Fruit fly (Drosophila melanogaster) whole organism, pupa: ENCODE measurements around the gene CAHbeta.

Experiments
- CG10348 ChIP-seq: fragments of 200-800 bp; sonication (Bioruptor generic); IDR thresholded peaks from 2 replicates; pipeline ENCODE4 v1.3.6; 2022; ENCODE audit warnings: missing biosample characterization, missing genetic modification characterization
- CG12605 ChIP-seq: fragments of 200-800 bp; sonication (Bioruptor generic); IDR thresholded peaks from 2 replicates; pipeline ENCODE4 v1.3.6; 2022; ENCODE audit warnings: missing biosample characterization, missing genetic modification characterization
- CG13204 ChIP-seq: fragments of 200-800 bp; sonication (Bioruptor generic); optimal IDR thresholded peaks from 2 replicates; lab custom pipeline; 2018; ENCODE audit warnings: missing biosample characterization, mild to moderate bottlenecking, missing genetic modification characterization, moderate library complexity
- CG14655 ChIP-seq: fragments of 200-800 bp; sonication (Bioruptor generic); optimal IDR thresholded peaks from 3 replicates; lab custom pipeline; 2017; ENCODE audit warnings: mild to moderate bottlenecking, missing biosample characterization, missing genetic modification reagents, missing genetic modification characterization
- CG15710 ChIP-seq: fragments of 200-800 bp; sonication (Bioruptor generic); optimal IDR thresholded peaks from 2 replicates; lab custom pipeline; 2018; ENCODE audit warnings: missing biosample characterization, mild to moderate bottlenecking, missing genetic modification characterization, moderate library complexity
- CG17806 ChIP-seq: fragments of 200-800 bp; sonication (Bioruptor generic); optimal IDR thresholded peaks from 2 replicates; lab custom pipeline; 2018; ENCODE audit warnings: missing biosample characterization, mild to moderate bottlenecking, missing genetic modification characterization, moderate library complexity
- CG32121 ChIP-seq: fragments of 200-800 bp; sonication (Bioruptor generic); IDR thresholded peaks from 2 replicates; pipeline ENCODE4 v1.3.6; 2022; ENCODE audit warnings: missing biosample characterization, missing genetic modification characterization
- CG34367 ChIP-seq: fragments of 200-800 bp; sonication (Bioruptor generic); optimal IDR thresholded peaks from 2 replicates; lab custom pipeline; 2018; ENCODE audit warnings: missing biosample characterization, mild to moderate bottlenecking, missing genetic modification characterization
- CG4496 ChIP-seq: fragments of 200-800 bp; sonication (Bioruptor generic); IDR thresholded peaks from 3 replicates; pipeline ENCODE4 v1.3.6; 2022; ENCODE audit warnings: missing biosample characterization, missing genetic modification characterization
- CG8159 ChIP-seq: fragments of 200-800 bp; sonication (Bioruptor generic); optimal IDR thresholded peaks from 3 replicates; lab custom pipeline; 2018; ENCODE audit warnings: missing biosample characterization, mild to moderate bottlenecking, missing genetic modification characterization, moderate library complexity
- CG8301 ChIP-seq: fragments of 200-800 bp; sonication (Bioruptor generic); optimal IDR thresholded peaks from 2 replicates; lab custom pipeline; 2018; ENCODE audit warnings: missing biosample characterization, mild to moderate bottlenecking, missing genetic modification characterization
- CG9948 ChIP-seq: fragments of 200-800 bp; sonication (Bioruptor generic); optimal IDR thresholded peaks from 2 replicates; lab custom pipeline; 2018; ENCODE audit warnings: missing biosample characterization, mild to moderate bottlenecking, missing genetic modification characterization, moderate library complexity
- D1 ChIP-seq: fragments of 200-800 bp; sonication (Bioruptor generic); optimal IDR thresholded peaks from 2 replicates; lab custom pipeline; 2018; ENCODE audit warnings: missing biosample characterization, mild to moderate bottlenecking, missing genetic modification characterization, moderate library complexity
- EcR ChIP-seq: fragments of 200-800 bp; sonication (Bioruptor generic); optimal IDR thresholded peaks from 3 replicates; lab custom pipeline; 2019; ENCODE audit warnings: missing biosample characterization, missing genetic modification characterization, mild to moderate bottlenecking, moderate library complexity, missing genetic modification reagents
- Ets98B ChIP-seq: fragments of 200-800 bp; sonication (Bioruptor generic); IDR thresholded peaks from 2 replicates; pipeline ENCODE4 v1.3.6; 2022; ENCODE audit warnings: missing biosample characterization, missing genetic modification characterization
- Pif1A ChIP-seq: fragments of 200-800 bp; sonication (Bioruptor generic); optimal IDR thresholded peaks from 3 replicates; lab custom pipeline; 2016; ENCODE audit warnings: missing biosample characterization, missing genetic modification characterization
- Pif1B ChIP-seq: fragments of 200-800 bp; sonication (Bioruptor generic); optimal IDR thresholded peaks from 3 replicates; lab custom pipeline; 2016; ENCODE audit warnings: missing biosample characterization, missing genetic modification characterization
- Snoo ChIP-seq: fragments of 200-800 bp; sonication (Bioruptor generic); optimal IDR thresholded peaks from 3 replicates; lab custom pipeline; 2017; ENCODE audit warnings: missing biosample characterization, mild to moderate bottlenecking, missing genetic modification characterization, inconsistent platforms
- fd96Ca ChIP-seq: fragments of 200-800 bp; sonication (Bioruptor generic); IDR thresholded peaks from 3 replicates; pipeline ENCODE4 v1.3.6; 2022; ENCODE audit warnings: missing biosample characterization, missing genetic modification characterization
- gl ChIP-seq: fragments of 200-800 bp; sonication (Bioruptor generic); optimal IDR thresholded peaks from 2 replicates; lab custom pipeline; 2018; ENCODE audit warnings: missing biosample characterization, mild to moderate bottlenecking, missing genetic modification characterization
- rn ChIP-seq: fragments of 200-800 bp; sonication (Bioruptor generic); IDR thresholded peaks from 2 replicates; pipeline ENCODE4 v1.3.6; 2022; ENCODE audit warnings: missing biosample characterization, missing genetic modification characterization

Gene CAHbeta

DNA sequence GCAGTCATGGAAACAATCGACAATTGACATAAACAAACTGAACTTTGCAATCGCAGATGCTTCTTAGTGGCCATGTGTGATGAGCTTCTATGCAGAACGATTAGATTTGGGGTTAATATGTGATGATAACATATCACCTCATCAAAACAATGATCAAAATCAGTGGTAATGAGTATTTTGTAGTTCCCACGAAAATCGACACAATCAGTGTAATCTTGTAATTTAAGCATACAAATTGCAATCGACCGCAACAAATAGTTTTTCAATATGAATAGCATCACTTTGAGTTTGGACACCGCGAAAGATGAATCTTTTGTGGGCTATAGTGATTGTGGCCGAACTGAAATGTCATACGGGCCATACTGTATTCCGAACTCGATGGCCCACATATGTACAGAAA lies 16.7 kb downstream of the CAHbeta start, which contains the start of gene CG11977:
CG11977 (plus strand) TSS at position 301 of the 400 bp plus-strand sequence.
- no peak for TF ChIP-seq CG8301 (tag; lab: Kevin White, UChicago)

DNA sequence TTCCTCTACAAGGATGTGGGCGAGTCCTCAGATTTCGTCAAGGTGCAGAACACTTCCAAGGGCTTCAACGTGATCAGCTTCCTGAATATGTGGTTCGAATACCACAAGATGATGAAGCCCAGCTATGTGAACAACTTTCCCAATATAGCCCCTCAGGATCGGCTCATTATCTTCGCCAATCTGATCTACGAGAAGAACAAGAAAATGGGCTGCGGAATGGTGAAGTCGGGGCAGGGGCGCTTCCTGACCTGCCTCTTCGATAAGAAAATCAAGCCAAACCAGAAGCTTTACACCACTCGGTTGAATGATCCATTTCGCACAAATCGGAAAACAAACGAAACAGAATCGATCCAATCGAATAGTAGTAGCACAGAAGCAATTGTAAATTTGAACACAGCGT lies 17.6 kb downstream of the CAHbeta start:
- TF ChIP-seq fd96Ca (GFP tag; lab: Robert Waterston, UW): no peak
- TF ChIP-seq, all 21 proteins: peak for 0

DNA sequence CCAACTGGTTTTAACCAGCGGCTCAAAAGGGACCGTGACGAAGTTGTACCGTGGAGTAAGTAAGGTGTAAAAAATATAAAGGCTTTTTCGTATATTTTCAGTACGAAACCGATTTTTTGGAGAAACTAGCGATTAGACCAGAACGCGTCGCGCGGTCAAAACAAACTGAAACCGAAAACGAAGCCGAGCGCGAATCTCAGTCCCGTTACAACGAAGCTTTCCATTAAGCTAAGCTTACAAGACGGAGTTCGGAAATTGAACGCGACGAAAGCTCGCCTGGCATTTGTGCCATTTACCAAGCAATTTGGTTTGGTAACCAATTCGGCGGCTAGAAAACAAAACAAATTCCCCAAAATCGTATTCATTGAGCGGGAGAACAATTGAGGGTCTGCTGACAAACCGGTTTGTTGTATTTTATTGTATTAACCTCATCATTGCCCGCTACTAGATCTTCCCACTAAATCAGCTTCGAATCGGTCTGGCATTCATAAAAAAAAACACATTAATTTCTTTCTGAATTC lies 21.1 kb downstream of the CAHbeta start:
- no peak for TF ChIP-seq CG10348
- TF ChIP-seq CG9948 (tag; lab: Kevin White, UChicago): no peak
- TF ChIP-seq CG8301 (tag; lab: Kevin White, UChicago): no peak
- no peak for TF ChIP-seq Snoo (tag; lab: Kevin White, UChicago)
- TF ChIP-seq CG4496 (GFP tag; lab: Robert Waterston, UW): 0 out of 3 replicates have a peak, but pooled peaks have one; percentile 6
- TF ChIP-seq CG34367 (tag; lab: Kevin White, UChicago): no peak
- TF ChIP-seq EcR (GFP tag; lab: Kevin White, UChicago): no peak

DNA sequence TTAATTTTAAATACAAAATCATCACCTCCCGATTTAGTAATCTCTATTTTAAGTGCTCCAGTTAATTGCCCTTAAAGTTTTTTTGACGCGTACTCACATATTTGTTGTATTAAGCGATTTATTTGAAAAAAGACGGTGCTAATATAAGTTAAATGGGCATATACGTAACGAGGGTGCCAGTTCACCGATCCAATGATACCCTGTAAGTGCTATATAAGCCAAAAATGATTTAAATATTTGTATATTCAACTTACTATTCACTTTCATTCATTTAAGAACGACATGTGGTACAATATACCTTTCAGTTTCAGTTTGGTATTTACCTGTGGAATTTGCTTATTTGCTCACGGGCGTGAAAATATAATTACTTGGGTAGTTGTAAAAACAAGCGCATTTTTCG lies 21.9 kb downstream of the CAHbeta start:
- no peak for TF ChIP-seq CG4496 (GFP tag; lab: Robert Waterston, UW)
- TF ChIP-seq CG8159 (tag; lab: Kevin White, UChicago): no peak
- no peak for TF ChIP-seq CG32121 (GFP tag; lab: Robert Waterston, UW)
- TF ChIP-seq CG8301 (tag; lab: Kevin White, UChicago): no peak
- no peak for TF ChIP-seq CG34367 (tag; lab: Kevin White, UChicago)
- TF ChIP-seq Snoo (tag; lab: Kevin White, UChicago): no peak
- no peak for TF ChIP-seq EcR (GFP tag; lab: Kevin White, UChicago)
- TF ChIP-seq gl (tag; lab: Kevin White, UChicago): no peak
- no peak for TF ChIP-seq CG9948 (tag; lab: Kevin White, UChicago)

DNA sequence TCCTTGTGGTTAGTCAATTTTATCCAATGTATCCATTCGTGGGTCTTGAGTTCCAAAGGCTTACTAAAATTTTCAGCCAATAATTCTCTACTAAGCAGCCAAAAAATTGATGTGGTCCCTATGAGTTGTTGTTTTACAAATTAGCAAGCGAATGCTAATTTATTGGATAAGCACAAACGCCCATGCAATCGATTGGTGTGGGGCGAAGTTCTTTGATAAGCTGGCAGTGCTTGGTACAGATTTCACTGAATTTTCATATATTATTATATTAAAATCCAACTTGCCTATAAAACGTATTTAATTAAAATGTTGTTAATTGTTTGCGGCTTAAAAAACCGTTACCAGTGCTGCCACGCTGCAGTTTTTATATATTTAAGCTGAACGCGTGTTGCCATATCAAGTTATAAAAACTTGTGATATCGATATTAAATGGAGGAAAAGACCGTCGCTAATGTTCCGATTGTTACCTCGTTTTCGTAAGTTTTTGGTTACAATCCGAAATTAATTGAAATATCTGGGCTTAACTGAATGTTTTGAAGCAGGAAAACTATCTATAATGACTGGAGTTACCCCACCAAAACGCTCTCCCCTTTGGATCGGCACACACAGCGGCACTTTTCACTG lies 23.1 kb downstream of the CAHbeta start, which contains the start of the genes CG31100 and CG11980:
CG31100 (minus strand) TSS at position 51 of the 624 bp plus-strand sequence.
CG11980 (plus strand) TSS at position 418 of the 624 bp plus-strand sequence.
- no peak for TF ChIP-seq CG8301 (tag; lab: Kevin White, UChicago)
- TF ChIP-seq EcR (GFP tag; lab: Kevin White, UChicago): no peak
- TF ChIP-seq CG13204 (GFP tag; lab: Kevin White, UChicago): no peak
- TF ChIP-seq CG34367 (tag; lab: Kevin White, UChicago): no peak
- no peak for TF ChIP-seq CG32121 (GFP tag; lab: Robert Waterston, UW)
- no peak for TF ChIP-seq CG14655 (GFP tag; lab: Kevin White, UChicago)
- TF ChIP-seq Pif1B: no peak
- TF ChIP-seq gl (tag; lab: Kevin White, UChicago): no peak
- no peak for TF ChIP-seq CG17806
- TF ChIP-seq D1 (tag; lab: Kevin White, UChicago): no peak
- TF ChIP-seq CG12605 (GFP tag; lab: Robert Waterston, UW): no peak
- TF ChIP-seq, all 21 proteins: peak for 0

DNA sequence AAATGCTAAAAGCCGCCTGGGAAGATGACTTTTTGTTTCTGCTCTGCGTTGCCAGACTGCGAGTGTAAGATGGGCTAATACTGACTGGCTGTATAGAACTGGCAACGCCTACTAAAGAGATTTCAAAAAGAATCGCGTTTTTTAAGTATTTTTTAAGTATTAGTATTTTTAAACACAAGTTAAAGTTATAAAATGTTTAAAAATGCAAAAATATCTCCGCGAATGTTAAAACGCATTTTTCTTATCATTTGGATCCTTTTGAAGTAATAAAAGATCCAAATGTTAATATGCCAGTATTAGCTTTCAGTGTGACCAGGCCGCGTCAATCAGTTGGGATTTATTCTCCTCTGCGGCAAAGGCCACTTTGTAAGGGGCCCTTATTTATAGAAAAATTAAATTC lies 25.5 kb downstream of the CAHbeta start, which contains the start of the genes Prosbeta3 and Iru:
Prosbeta3 (minus strand) TSS at position 98 of the 400 bp plus-strand sequence.
Iru (plus strand) TSS at position 328 of the 400 bp plus-strand sequence.
- TF ChIP-seq CG4496 (GFP tag; lab: Robert Waterston, UW) (0 out of 3 replicates have a peak, but pooled peaks have one; percentile 7), D1 (tag; lab: Kevin White, UChicago) (no peak)
- TF ChIP-seq, all 21 proteins: peak for 1

DNA sequence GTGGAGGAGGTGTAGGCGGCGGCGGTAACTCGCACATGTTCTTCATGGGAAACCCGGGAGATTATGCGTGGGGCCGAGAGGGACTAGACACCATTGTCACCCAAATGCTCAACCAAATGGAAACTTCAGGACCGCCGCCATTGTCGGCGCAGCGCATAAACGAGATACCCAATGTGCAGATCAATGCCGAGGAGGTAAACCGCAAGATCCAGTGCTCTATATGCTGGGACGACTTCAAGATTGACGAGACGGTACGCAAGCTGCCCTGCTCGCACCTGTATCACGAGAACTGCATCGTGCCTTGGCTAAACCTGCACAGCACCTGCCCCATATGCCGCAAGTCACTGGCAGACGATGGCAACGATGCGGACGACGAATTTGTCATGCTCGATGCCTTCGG lies 26.6 kb downstream of the CAHbeta start:
- TF ChIP-seq CG13204 (GFP tag; lab: Kevin White, UChicago) (no peak), CG8159 (tag; lab: Kevin White, UChicago) (no peak), CG8301 (tag; lab: Kevin White, UChicago) (no peak), rn (GFP tag; lab: Robert Waterston, UW) (no peak), CG12605 (GFP tag; lab: Robert Waterston, UW) (no peak), CG34367 (tag; lab: Kevin White, UChicago) (no peak), Pif1B (no peak), CG32121 (GFP tag; lab: Robert Waterston, UW) (no peak), gl (tag; lab: Kevin White, UChicago) (no peak), CG15710 (tag; lab: Kevin White, UChicago) (no peak), Ets98B (GFP tag; lab: Robert Waterston, UW) (no peak), CG14655 (GFP tag; lab: Kevin White, UChicago) (no peak), CG4496 (GFP tag; lab: Robert Waterston, UW) (no peak), fd96Ca (GFP tag; lab: Robert Waterston, UW) (no peak), CG9948 (tag; lab: Kevin White, UChicago) (no peak), CG10348 (no peak), Pif1A (GFP tag; lab: Kevin White, UChicago) (no peak), Snoo (tag; lab: Kevin White, UChicago) (no peak), D1 (tag; lab: Kevin White, UChicago) (no peak), EcR (GFP tag; lab: Kevin White, UChicago) (no peak)
